Worm (Caenorhabditis elegans) whole organism, L2 larva: Measurements from ENCODE around the gene moc-5.

Experiments used
- C34F6.9 ChIP-seq: fragments of 150-350 bp; optimal IDR thresholded peaks from 2 replicates; lab custom pipeline; 2014; ENCODE audit warnings: missing biosample characterization, missing genetic modification characterization
- F13H6.1 ChIP-seq: sonication (generic microtip); optimal IDR thresholded peaks from 2 replicates; lab custom pipeline; 2016; ENCODE audit warnings: missing genetic modification characterization, missing compliant biosample characterization
- R02D3.7 ChIP-seq: fragments of 150-350 bp; optimal IDR thresholded peaks from 2 replicates; lab custom pipeline; 2014; ENCODE audit warnings: missing biosample characterization, missing genetic modification characterization
- Y55F3AM.14 ChIP-seq: fragments of 200-800 bp; sonication (Bioruptor generic); optimal IDR thresholded peaks from 2 replicates; lab custom pipeline; 2018; ENCODE audit warnings: mild to moderate bottlenecking, missing genetic modification characterization, missing compliant biosample characterization
- ZK546.5 ChIP-seq: sonication (generic microtip); optimal IDR thresholded peaks from 2 replicates; lab custom pipeline; 2017; ENCODE audit warnings: missing biosample characterization, missing genetic modification characterization
- alr-1 ChIP-seq: fragments of 150-350 bp; optimal IDR thresholded peaks from 2 replicates; lab custom pipeline; 2014; ENCODE audit warnings: missing biosample characterization, missing genetic modification characterization
- aly-2 ChIP-seq: fragments of 150-350 bp; optimal IDR thresholded peaks from 2 replicates; lab custom pipeline; 2014; ENCODE audit warnings: missing biosample characterization, missing genetic modification characterization
- ama-1 ChIP-seq: fragments of 150-350 bp; optimal IDR thresholded peaks from 2 replicates; lab custom pipeline; 2018; ENCODE audit warnings: inconsistent platforms
- blmp-1 ChIP-seq: sonication (generic microtip); optimal IDR thresholded peaks from 2 replicates; lab custom pipeline; 2017; ENCODE audit warnings: missing genetic modification characterization, mild to moderate bottlenecking, missing compliant biosample characterization, antibody characterized with exemption, moderate library complexity; ENCODE audit not compliant: insufficient read depth
- ceh-16 ChIP-seq: fragments of 150-350 bp; optimal IDR thresholded peaks from 2 replicates; lab custom pipeline; 2014; ENCODE audit warnings: missing biosample characterization, missing genetic modification characterization
- ceh-82 ChIP-seq: fragments of 150-350 bp; optimal IDR thresholded peaks from 2 replicates; lab custom pipeline; 2014; ENCODE audit warnings: missing biosample characterization, missing genetic modification characterization
- crh-2 ChIP-seq: sonication (generic microtip); optimal IDR thresholded peaks from 2 replicates; lab custom pipeline; 2017; ENCODE audit warnings: missing biosample characterization, missing genetic modification characterization
- dmd-4 ChIP-seq: sonication (generic microtip); optimal IDR thresholded peaks from 2 replicates; lab custom pipeline; 2017; ENCODE audit warnings: missing biosample characterization, missing genetic modification characterization
- egl-27 ChIP-seq: sonication (generic microtip); optimal IDR thresholded peaks from 3 replicates; lab custom pipeline; 2017; ENCODE audit warnings: missing biosample characterization, missing genetic modification reagents, missing genetic modification characterization
- elt-1 ChIP-seq: fragments of 150-350 bp; optimal IDR thresholded peaks from 2 replicates; lab custom pipeline; 2014; ENCODE audit warnings: missing biosample characterization, missing genetic modification characterization
- elt-3 ChIP-seq: sonication (generic microtip); optimal IDR thresholded peaks from 2 replicates; lab custom pipeline; 2017; ENCODE audit warnings: missing biosample characterization, missing genetic modification characterization
- fos-1 ChIP-seq: fragments of 150-350 bp; optimal IDR thresholded peaks from 2 replicates; lab custom pipeline; 2014; ENCODE audit warnings: missing biosample characterization, missing genetic modification characterization
- gmeb-1 ChIP-seq: fragments of 150-350 bp; optimal IDR thresholded peaks from 2 replicates; lab custom pipeline; 2014; ENCODE audit warnings: missing biosample characterization, missing genetic modification characterization
- lin-11 ChIP-seq: fragments of 150-350 bp; sonication (generic microtip); optimal IDR thresholded peaks from 2 replicates; lab custom pipeline; 2014; ENCODE audit warnings: missing biosample characterization, missing genetic modification characterization, inconsistent platforms, mixed read lengths
- lin-13 ChIP-seq: fragments of 150-350 bp; optimal IDR thresholded peaks from 2 replicates; lab custom pipeline; 2014; ENCODE audit warnings: missing biosample characterization, missing genetic modification reagents, missing genetic modification characterization
- lin-39 ChIP-seq: fragments of 150-350 bp; optimal IDR thresholded peaks from 2 replicates; lab custom pipeline; 2014; ENCODE audit warnings: missing biosample characterization, missing genetic modification reagents, missing genetic modification characterization
- lsy-2 ChIP-seq, 2 experiments: fragments of 150-350 bp in 1 of 2; sonication (generic microtip) in 1 of 2; optimal IDR thresholded peaks; 2 replicates each; lab custom pipeline; 2014 to 2017; ENCODE audit warnings: missing biosample characterization in 2 of 2, missing genetic modification characterization in 2 of 2
- mab-5 ChIP-seq: fragments of 150-350 bp; optimal IDR thresholded peaks from 2 replicates; lab custom pipeline; 2014; ENCODE audit warnings: missing biosample characterization, missing genetic modification characterization
- mbf-1 ChIP-seq: sonication (generic microtip); optimal IDR thresholded peaks from 2 replicates; lab custom pipeline; 2017; ENCODE audit warnings: missing biosample characterization, missing genetic modification characterization
- mdl-1 ChIP-seq, 2 experiments: fragments of 150-350 bp in 1 of 2; sonication (generic microtip) in 1 of 2; optimal IDR thresholded peaks; 2 replicates each; lab custom pipeline; 2017; ENCODE audit warnings: missing biosample characterization in 2 of 2, missing genetic modification characterization in 2 of 2
- nhr-10 ChIP-seq: sonication (generic microtip); optimal IDR thresholded peaks from 2 replicates; lab custom pipeline; 2017; ENCODE audit warnings: missing biosample characterization, missing genetic modification characterization
- nhr-11 ChIP-seq: fragments of 150-350 bp; optimal IDR thresholded peaks from 2 replicates; lab custom pipeline; 2014; ENCODE audit warnings: missing biosample characterization, missing genetic modification characterization
- nhr-12 ChIP-seq: fragments of 150-350 bp; optimal IDR thresholded peaks from 2 replicates; lab custom pipeline; 2014; ENCODE audit warnings: missing biosample characterization, missing genetic modification characterization
- nhr-129 ChIP-seq: fragments of 150-350 bp; optimal IDR thresholded peaks from 2 replicates; lab custom pipeline; 2014; ENCODE audit warnings: missing biosample characterization, missing genetic modification characterization
- nhr-21 ChIP-seq: fragments of 150-350 bp; optimal IDR thresholded peaks from 2 replicates; lab custom pipeline; 2014; ENCODE audit warnings: missing biosample characterization, missing genetic modification characterization
- nhr-23 ChIP-seq: fragments of 150-350 bp; optimal IDR thresholded peaks from 2 replicates; lab custom pipeline; 2014; ENCODE audit warnings: missing biosample characterization, missing genetic modification reagents, missing genetic modification characterization
- nhr-237 ChIP-seq: fragments of 150-350 bp; optimal IDR thresholded peaks from 2 replicates; lab custom pipeline; 2014; ENCODE audit warnings: missing biosample characterization, missing genetic modification characterization
- nhr-25 ChIP-seq: fragments of 150-350 bp; sonication (generic microtip); optimal IDR thresholded peaks from 3 replicates; lab custom pipeline; 2014; ENCODE audit warnings: missing biosample characterization, missing genetic modification characterization
- nhr-6 ChIP-seq: fragments of 150-350 bp; optimal IDR thresholded peaks from 2 replicates; lab custom pipeline; 2014; ENCODE audit warnings: missing biosample characterization, missing genetic modification characterization
- nhr-77 ChIP-seq: fragments of 150-350 bp; optimal IDR thresholded peaks from 2 replicates; lab custom pipeline; 2014; ENCODE audit warnings: missing biosample characterization, missing genetic modification characterization
- peb-1 ChIP-seq: fragments of 150-350 bp; optimal IDR thresholded peaks from 2 replicates; lab custom pipeline; 2014; ENCODE audit warnings: missing biosample characterization, missing genetic modification characterization
- sem-4 ChIP-seq: fragments of 150-350 bp; optimal IDR thresholded peaks from 2 replicates; lab custom pipeline; 2014; ENCODE audit warnings: missing biosample characterization, missing genetic modification reagents, missing genetic modification characterization
- skn-1 ChIP-seq: sonication (generic microtip); optimal IDR thresholded peaks from 2 replicates; lab custom pipeline; 2017; ENCODE audit warnings: missing biosample characterization, missing genetic modification characterization
- sma-3 ChIP-seq: sonication (generic microtip); optimal IDR thresholded peaks from 2 replicates; lab custom pipeline; 2016; ENCODE audit warnings: missing genetic modification reagents, missing genetic modification characterization, missing compliant biosample characterization
- sma-9 ChIP-seq, 2 experiments: fragments of 150-350 bp in 1 of 2; sonication (generic microtip) in 1 of 2; optimal IDR thresholded peaks; 2 replicates each; lab custom pipeline; 2014 to 2016; ENCODE audit warnings: missing genetic modification characterization in 2 of 2, mild to moderate bottlenecking in 1 of 2, missing biosample characterization in 1 of 2, missing compliant biosample characterization in 1 of 2, missing genetic modification reagents in 1 of 2, moderate library complexity in 1 of 2
- snpc-4 ChIP-seq: fragments of 150-350 bp; optimal IDR thresholded peaks from 2 replicates; lab custom pipeline; 2014; ENCODE audit warnings: missing biosample characterization, missing genetic modification characterization
- unc-39 ChIP-seq: fragments of 150-350 bp; optimal IDR thresholded peaks from 2 replicates; lab custom pipeline; 2014; ENCODE audit warnings: missing biosample characterization, missing genetic modification characterization
- unc-55 ChIP-seq: fragments of 150-350 bp; sonication (generic microtip); optimal IDR thresholded peaks from 3 replicates; lab custom pipeline; 2014; ENCODE audit warnings: missing biosample characterization, missing genetic modification reagents, missing genetic modification characterization
- unc-62 ChIP-seq: fragments of 150-350 bp; optimal IDR thresholded peaks from 2 replicates; lab custom pipeline; 2014; ENCODE audit warnings: missing biosample characterization, missing genetic modification reagents, missing genetic modification characterization
- zag-1 ChIP-seq: fragments of 150-350 bp; optimal IDR thresholded peaks from 2 replicates; lab custom pipeline; 2014; ENCODE audit warnings: missing biosample characterization, missing genetic modification characterization
- ztf-1 ChIP-seq: fragments of 200-800 bp; sonication (Bioruptor generic); conservative IDR thresholded peaks from 2 replicates; pipeline ENCODE4 v1.3.6; 2022; ENCODE audit warnings: missing genetic modification characterization, missing compliant biosample characterization
- ztf-11 ChIP-seq: sonication (generic microtip); optimal IDR thresholded peaks from 2 replicates; lab custom pipeline; 2017; ENCODE audit warnings: missing biosample characterization, missing genetic modification characterization
- ztf-4 ChIP-seq: fragments of 150-350 bp; optimal IDR thresholded peaks from 2 replicates; lab custom pipeline; 2014; ENCODE audit warnings: missing biosample characterization, missing genetic modification characterization

Gene moc-5

ce11 chrX:9548011-9548795, 17.6 kb downstream of the moc-5 start:
- TF ChIP-seq fos-1 (tag; lab: Kevin White, UChicago), result no peak
- no peak for TF ChIP-seq R02D3.7 (tag; lab: Kevin White, UChicago)
- TF ChIP-seq sma-3, result peak; percentile 27
- TF ChIP-seq sem-4 (tag; lab: Kevin White, UChicago), result peak; percentile 7
- peak; percentile 6 for TF ChIP-seq egl-27
- TF ChIP-seq lin-39 (tag; lab: Kevin White, UChicago), result no peak
- no peak for TF ChIP-seq lin-11 (tag; lab: Kevin White, UChicago)
- TF ChIP-seq blmp-1 (tag; lab: Kevin White, UChicago), result peak; percentile 61

- TF ChIP-seq C34F6.9 (tag; lab: Kevin White, UChicago), result no peak
- no peak for TF ChIP-seq lin-39 (tag; lab: Kevin White, UChicago)
- TF ChIP-seq nhr-77 (tag; lab: Kevin White, UChicago), result no peak
- TF ChIP-seq dmd-4 (tag; lab: Kevin White, UChicago), result no peak
- no peak for TF ChIP-seq elt-3 (tag; lab: Kevin White, UChicago)
- TF ChIP-seq mdl-1 (tag; optimal IDR thresholded peaks at IDR 0.05; lab: Kevin White, UChicago), result no peak
- TF ChIP-seq mab-5 (tag; lab: Kevin White, UChicago), result peak; percentile 85
- TF ChIP-seq lin-11 (tag; lab: Kevin White, UChicago), result no peak
- peak; percentile 15 for TF ChIP-seq nhr-129 (tag; lab: Kevin White, UChicago)
- TF ChIP-seq snpc-4 (tag; lab: Kevin White, UChicago), result no peak
- no peak for TF ChIP-seq unc-55 (GFP tag; lab: Kevin White, UChicago)
- TF ChIP-seq mbf-1 (tag; lab: Kevin White, UChicago), result no peak
- peak; percentile 62 for TF ChIP-seq unc-62
- TF ChIP-seq sma-9 (GFP tag; optimal IDR thresholded peaks at IDR 0.05; lab: Kevin White, UChicago), result peak; percentile 60
- no peak for TF ChIP-seq sma-9 (tag; optimal IDR thresholded peaks at IDR 0.05; lab: Kevin White, UChicago)
- no peak for TF ChIP-seq skn-1 (tag; lab: Kevin White, UChicago)
- peak; percentile 83 for TF ChIP-seq sma-3
- no peak for TF ChIP-seq nhr-237 (tag; lab: Kevin White, UChicago)
- TF ChIP-seq alr-1 (tag; lab: Kevin White, UChicago), result no peak
- TF ChIP-seq ztf-11 (tag; lab: Kevin White, UChicago), result no peak
- peak; percentile 68 for TF ChIP-seq fos-1 (tag; lab: Kevin White, UChicago)
- no peak for TF ChIP-seq nhr-10 (tag; lab: Kevin White, UChicago)
- no peak for TF ChIP-seq aly-2 (tag; lab: Kevin White, UChicago)
- TF ChIP-seq egl-27, result peak; percentile 77
- peak; percentile 18 for TF ChIP-seq crh-2 (tag; lab: Kevin White, UChicago)
- TF ChIP-seq blmp-1 (tag; lab: Kevin White, UChicago), result peak; percentile 80
- TF ChIP-seq zag-1 (tag; lab: Kevin White, UChicago), result no peak
- TF ChIP-seq lin-13 (GFP tag; lab: Kevin White, UChicago), result no peak
- no peak for TF ChIP-seq nhr-6
- no peak for TF ChIP-seq ztf-4 (tag; lab: Kevin White, UChicago)
- TF ChIP-seq ceh-82 (tag; lab: Kevin White, UChicago), result no peak
- TF ChIP-seq Y55F3AM.14, result no peak
- TF ChIP-seq gmeb-1 (tag; lab: Kevin White, UChicago), result no peak
- TF ChIP-seq unc-39, result no peak
- TF ChIP-seq ama-1 (lab: Kevin White, UChicago), result no peak
- no peak for TF ChIP-seq nhr-23 (tag; lab: Kevin White, UChicago)
- TF ChIP-seq lsy-2 (tag; optimal IDR thresholded peaks at IDR 0.05; lab: Kevin White, UChicago), result peak in 1 of 2 experiments; percentile 24
- TF ChIP-seq sem-4 (tag; lab: Kevin White, UChicago), result no peak
- no peak for TF ChIP-seq R02D3.7 (tag; lab: Kevin White, UChicago)
- TF ChIP-seq F13H6.1, result peak; percentile 13
- TF ChIP-seq nhr-21 (tag; lab: Kevin White, UChicago), result peak; percentile 89
- TF ChIP-seq ZK546.5, result no peak
- peak; percentile 83 for TF ChIP-seq nhr-25
- TF ChIP-seq elt-1 (tag; lab: Kevin White, UChicago), result no peak
- TF ChIP-seq peb-1 (tag; lab: Kevin White, UChicago), result no peak
- no peak for TF ChIP-seq ztf-1 (GFP tag; lab: Robert Waterston, UW)
- TF ChIP-seq ceh-16 (tag; lab: Kevin White, UChicago), result peak; percentile 83
- no peak for TF ChIP-seq nhr-12 (tag; lab: Kevin White, UChicago)
- no peak for TF ChIP-seq nhr-11 (tag; lab: Kevin White, UChicago)
These were observed 18.5 kb downstream of the moc-5 start for ce11 chrX:9547264-9547751.
